Fruit fly (Drosophila melanogaster) whole organism, prepupa: ENCODE measurements around the gene rtp.

Source experiments
- CG11294 ChIP-seq: fragments of 200-800 bp; sonication (Bioruptor generic); IDR thresholded peaks from 2 replicates; pipeline ENCODE4 v1.3.6; 2022; ENCODE audit warnings: missing biosample characterization, missing genetic modification characterization
- CG11762 ChIP-seq: fragments of 200-800 bp; sonication (Bioruptor generic); optimal IDR thresholded peaks from 3 replicates; lab custom pipeline; 2016; ENCODE audit warnings: missing biosample characterization, missing genetic modification characterization; ENCODE audit not compliant: insufficient read depth
- CG11902 ChIP-seq: fragments of 200-800 bp; sonication (Bioruptor generic); optimal IDR thresholded peaks from 3 replicates; lab custom pipeline; 2016; ENCODE audit warnings: missing biosample characterization, missing genetic modification characterization
- CG15336 ChIP-seq: fragments of 200-800 bp; sonication (Bioruptor generic); IDR thresholded peaks from 2 replicates; pipeline ENCODE4 v1.3.6; 2022; ENCODE audit warnings: missing biosample characterization, missing genetic modification characterization
- CG16779 ChIP-seq: fragments of 200-800 bp; sonication (Bioruptor generic); optimal IDR thresholded peaks from 3 replicates; lab custom pipeline; 2017; ENCODE audit warnings: missing biosample characterization, mild to moderate bottlenecking, missing genetic modification characterization
- CG3032 ChIP-seq: fragments of 200-800 bp; optimal IDR thresholded peaks from 2 replicates; lab custom pipeline; 2019; ENCODE audit warnings: missing biosample characterization, mild to moderate bottlenecking, missing genetic modification characterization, moderate library complexity
- CG32006 ChIP-seq: fragments of 200-800 bp; sonication (Bioruptor generic); optimal IDR thresholded peaks from 3 replicates; lab custom pipeline; 2017; ENCODE audit warnings: missing biosample characterization, mild to moderate bottlenecking, missing genetic modification characterization
- CG34406 ChIP-seq: fragments of 200-800 bp; sonication (Bioruptor generic); optimal IDR thresholded peaks from 3 replicates; lab custom pipeline; 2016; ENCODE audit warnings: missing biosample characterization, missing genetic modification characterization
- CG3919 ChIP-seq: fragments of 200-800 bp; sonication (Bioruptor generic); optimal IDR thresholded peaks from 3 replicates; lab custom pipeline; 2016; ENCODE audit warnings: missing biosample characterization, missing genetic modification characterization
- CG4318 ChIP-seq: fragments of 200-800 bp; sonication (Bioruptor generic); optimal IDR thresholded peaks from 3 replicates; lab custom pipeline; 2017; ENCODE audit warnings: missing biosample characterization, mild to moderate bottlenecking, missing genetic modification characterization
- CG6163 ChIP-seq: fragments of 200-800 bp; sonication (Bioruptor generic); IDR thresholded peaks from 3 replicates; pipeline ENCODE4 v1.3.6; 2022; ENCODE audit warnings: missing biosample characterization, missing genetic modification characterization
- CG6792 ChIP-seq: fragments of 200-800 bp; sonication (Bioruptor generic); optimal IDR thresholded peaks from 3 replicates; lab custom pipeline; 2016; ENCODE audit warnings: missing biosample characterization, missing genetic modification characterization
- CG6854 ChIP-seq: fragments of 200-800 bp; sonication (Bioruptor generic); optimal IDR thresholded peaks from 2 replicates; lab custom pipeline; 2017; ENCODE audit warnings: missing biosample characterization, mild to moderate bottlenecking, missing genetic modification characterization
- CG7368 ChIP-seq: fragments of 200-800 bp; sonication (Bioruptor generic); optimal IDR thresholded peaks from 3 replicates; lab custom pipeline; 2016; ENCODE audit warnings: missing biosample characterization, missing genetic modification characterization
- CG8119 ChIP-seq: fragments of 200-800 bp; sonication (Bioruptor generic); IDR thresholded peaks from 3 replicates; pipeline ENCODE4 v1.3.6; 2022; ENCODE audit warnings: missing biosample characterization, missing genetic modification characterization
- CG8319 ChIP-seq: fragments of 200-800 bp; sonication (Bioruptor generic); optimal IDR thresholded peaks from 3 replicates; lab custom pipeline; 2016; ENCODE audit warnings: missing biosample characterization, missing genetic modification characterization
- CG8632 ChIP-seq: fragments of 200-800 bp; sonication (Bioruptor generic); optimal IDR thresholded peaks from 3 replicates; lab custom pipeline; 2016; ENCODE audit warnings: missing biosample characterization, missing genetic modification characterization
- CG9139 ChIP-seq: fragments of 200-800 bp; sonication (Bioruptor generic); optimal IDR thresholded peaks from 3 replicates; lab custom pipeline; 2017; ENCODE audit warnings: missing biosample characterization, mild to moderate bottlenecking, missing genetic modification characterization
- Eip78C ChIP-seq: fragments of 200-800 bp; sonication (Bioruptor generic); peaks from one replicate; lab custom pipeline; 2016; ENCODE audit warnings: missing biosample characterization, missing genetic modification characterization
- Eip93F ChIP-seq: fragments of 200-800 bp; sonication (Bioruptor generic); optimal IDR thresholded peaks from 2 replicates; lab custom pipeline; 2016; ENCODE audit warnings: missing biosample characterization, mild to moderate bottlenecking, missing genetic modification characterization
- Ets21C ChIP-seq: fragments of 200-800 bp; sonication (Bioruptor generic); optimal IDR thresholded peaks from 3 replicates; lab custom pipeline; 2016; ENCODE audit warnings: missing biosample characterization, missing genetic modification characterization
- Gug ChIP-seq: fragments of 200-800 bp; sonication (Bioruptor generic); IDR thresholded peaks from 2 replicates; pipeline ENCODE4 v1.3.6; 2022; ENCODE audit warnings: missing biosample characterization, missing genetic modification characterization
- Hr38 ChIP-seq: sonication (Bioruptor generic); optimal IDR thresholded peaks from 2 replicates; lab custom pipeline; 2016; ENCODE audit warnings: missing biosample characterization, missing genetic modification characterization
- Hr39 ChIP-seq: fragments of 200-800 bp; sonication (Bioruptor generic); optimal IDR thresholded peaks from 2 replicates; lab custom pipeline; 2016; ENCODE audit warnings: missing biosample characterization, missing genetic modification characterization
- Hr4 ChIP-seq: fragments of 200-800 bp; sonication (Bioruptor generic); optimal IDR thresholded peaks from 3 replicates; lab custom pipeline; 2016; ENCODE audit warnings: missing biosample characterization, missing genetic modification characterization
- Lpt ChIP-seq: fragments of 200-800 bp; sonication (Bioruptor generic); optimal IDR thresholded peaks from 3 replicates; lab custom pipeline; 2016; ENCODE audit warnings: missing biosample characterization, missing genetic modification characterization
- Met ChIP-seq: fragments of 200-800 bp; sonication (Bioruptor generic); optimal IDR thresholded peaks from 3 replicates; lab custom pipeline; 2016; ENCODE audit warnings: missing biosample characterization, missing genetic modification characterization
- OdsH ChIP-seq: fragments of 200-800 bp; sonication (Bioruptor generic); optimal IDR thresholded peaks from 3 replicates; lab custom pipeline; 2016; ENCODE audit warnings: missing biosample characterization, missing genetic modification characterization
- Sox102F ChIP-seq: fragments of 200-800 bp; sonication (Bioruptor generic); optimal IDR thresholded peaks from 2 replicates; lab custom pipeline; 2016; ENCODE audit warnings: missing biosample characterization, mild to moderate bottlenecking, missing genetic modification characterization
- Sox14 ChIP-seq: fragments of 200-800 bp; sonication (Bioruptor generic); optimal IDR thresholded peaks from 3 replicates; lab custom pipeline; 2016; ENCODE audit warnings: missing biosample characterization, missing genetic modification characterization
- Sox15 ChIP-seq: fragments of 200-800 bp; sonication (Bioruptor generic); optimal IDR thresholded peaks from 3 replicates; lab custom pipeline; 2016; ENCODE audit warnings: missing biosample characterization, missing genetic modification characterization
- achi ChIP-seq: fragments of 200-800 bp; sonication (Bioruptor generic); optimal IDR thresholded peaks from 3 replicates; lab custom pipeline; 2016; ENCODE audit warnings: missing biosample characterization, missing genetic modification characterization
- acj6 ChIP-seq: fragments of 200-800 bp; sonication (Bioruptor generic); optimal IDR thresholded peaks from 3 replicates; lab custom pipeline; 2016; ENCODE audit warnings: missing biosample characterization, missing genetic modification characterization
- cyc ChIP-seq: fragments of 200-800 bp; sonication (Bioruptor generic); optimal IDR thresholded peaks from 3 replicates; lab custom pipeline; 2016; ENCODE audit warnings: missing biosample characterization, missing genetic modification characterization
- eg ChIP-seq: fragments of 200-800 bp; sonication (Bioruptor generic); IDR thresholded peaks from 3 replicates; pipeline ENCODE4 v1.3.6; 2022; ENCODE audit warnings: missing biosample characterization, missing genetic modification characterization
- esn ChIP-seq: fragments of 200-800 bp; sonication (Bioruptor generic); optimal IDR thresholded peaks from 2 replicates; lab custom pipeline; 2016; ENCODE audit warnings: missing biosample characterization, mild to moderate bottlenecking, missing genetic modification characterization, moderate library complexity
- fd59A ChIP-seq: fragments of 200-800 bp; sonication (Bioruptor generic); optimal IDR thresholded peaks from 2 replicates; lab custom pipeline; 2017; ENCODE audit warnings: missing biosample characterization, mild to moderate bottlenecking, missing genetic modification characterization, missing genetic modification reagents
- fd85E ChIP-seq: fragments of 200-800 bp; sonication (Bioruptor generic); optimal IDR thresholded peaks from 3 replicates; lab custom pipeline; 2016; ENCODE audit warnings: missing biosample characterization, missing genetic modification characterization
- lz ChIP-seq: fragments of 200-800 bp; sonication (Bioruptor generic); optimal IDR thresholded peaks from 3 replicates; lab custom pipeline; 2016; ENCODE audit warnings: missing biosample characterization, missing genetic modification characterization
- net ChIP-seq: fragments of 200-800 bp; sonication (Bioruptor generic); optimal IDR thresholded peaks from 3 replicates; lab custom pipeline; 2016; ENCODE audit warnings: missing biosample characterization, missing genetic modification characterization
- pdm3 ChIP-seq: fragments of 200-800 bp; sonication (Bioruptor generic); optimal IDR thresholded peaks from 3 replicates; lab custom pipeline; 2016; ENCODE audit warnings: missing biosample characterization, missing genetic modification characterization
- spab ChIP-seq: fragments of 200-800 bp; sonication (Bioruptor generic); optimal IDR thresholded peaks from 2 replicates; lab custom pipeline; 2017; ENCODE audit warnings: missing biosample characterization, mild to moderate bottlenecking, missing genetic modification characterization, missing genetic modification reagents
- ss ChIP-seq, 2 experiments: fragments of 200-800 bp; sonication (Bioruptor generic); optimal IDR thresholded peaks; 2 replicates in 1 of 2; 3 replicates in 1 of 2; lab custom pipeline; 2017 to 2018; ENCODE audit warnings: mild to moderate bottlenecking in 2 of 2, missing biosample characterization in 2 of 2, missing genetic modification characterization in 2 of 2, moderate library complexity in 1 of 2
- topi ChIP-seq: fragments of 200-800 bp; sonication (Bioruptor generic); optimal IDR thresholded peaks from 3 replicates; lab custom pipeline; 2016; ENCODE audit warnings: missing biosample characterization, missing genetic modification characterization

rtp gene

DNA sequence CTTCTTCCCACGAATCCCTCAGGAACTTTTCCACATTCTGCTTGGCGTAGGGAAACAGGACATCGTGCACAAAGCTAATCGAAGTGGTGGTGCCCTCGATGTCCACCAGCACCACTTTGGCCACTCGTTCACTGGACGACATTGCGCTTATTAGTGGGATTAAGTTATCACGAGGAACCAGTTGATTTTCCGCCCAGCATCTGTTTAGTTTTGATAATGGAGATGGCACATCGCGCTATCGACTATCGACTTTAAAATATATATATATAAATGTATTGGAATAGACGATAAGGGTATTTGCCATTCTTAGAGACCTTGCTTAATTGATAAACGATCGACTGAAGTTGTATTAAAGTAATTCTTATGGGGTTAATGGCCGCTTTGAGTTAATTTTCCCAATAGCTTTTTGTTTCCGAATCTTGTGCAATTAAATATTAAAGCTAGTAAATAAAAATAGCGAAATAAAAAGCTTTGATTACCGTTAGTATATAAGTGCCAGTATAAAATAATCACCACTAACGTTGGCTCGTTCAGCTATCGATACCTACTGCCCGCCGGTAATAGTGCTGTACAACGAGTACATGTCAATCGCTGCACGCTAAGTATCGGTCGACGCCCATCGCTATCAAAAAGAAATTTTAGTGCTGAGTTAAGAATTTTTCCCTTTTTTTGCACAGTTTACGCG lies 19.5 kb upstream of the rtp start, which contains the start of the genes Enoph and Hph (continued):
- peak; percentile 11 for TF ChIP-seq spab (GFP tag; lab: Kevin White, UChicago)
- TF ChIP-seq CG9139, result no peak
- peak; percentile 62 for TF ChIP-seq topi (GFP tag; lab: Kevin White, UChicago)
- TF ChIP-seq Sox15 (GFP tag; lab: Kevin White, UChicago), result peak; percentile 62
- TF ChIP-seq CG6792 (GFP tag; lab: Kevin White, UChicago), result peak; percentile 55
- TF ChIP-seq CG11294 (GFP tag; lab: Robert Waterston, UW), result peak; percentile 33; the same call in 1 of the 2 replicates
- TF ChIP-seq CG8119 (GFP tag; lab: Robert Waterston, UW), result peak; percentile 56; the same call in 2 of the 3 replicates
- TF ChIP-seq CG11762 (GFP tag; lab: Kevin White, UChicago), result peak; percentile 39
- TF ChIP-seq Eip93F (GFP tag; lab: Kevin White, UChicago), result no peak
- TF ChIP-seq acj6 (GFP tag; lab: Kevin White, UChicago), result peak; percentile 74
- TF ChIP-seq CG6854 (GFP tag; lab: Kevin White, UChicago), result no peak
- peak; percentile 65 for TF ChIP-seq Hr4 (GFP tag; lab: Kevin White, UChicago)
- peak; percentile 64 for TF ChIP-seq pdm3 (GFP tag; lab: Kevin White, UChicago)
- no peak for TF ChIP-seq Hr38 (GFP tag; lab: Kevin White, UChicago)
- TF ChIP-seq achi, result peak; percentile 75
- peak; percentile 28 for TF ChIP-seq CG8632 (GFP tag; lab: Kevin White, UChicago)
- no peak for TF ChIP-seq CG16779
- peak; percentile 49 for TF ChIP-seq CG4318

DNA sequence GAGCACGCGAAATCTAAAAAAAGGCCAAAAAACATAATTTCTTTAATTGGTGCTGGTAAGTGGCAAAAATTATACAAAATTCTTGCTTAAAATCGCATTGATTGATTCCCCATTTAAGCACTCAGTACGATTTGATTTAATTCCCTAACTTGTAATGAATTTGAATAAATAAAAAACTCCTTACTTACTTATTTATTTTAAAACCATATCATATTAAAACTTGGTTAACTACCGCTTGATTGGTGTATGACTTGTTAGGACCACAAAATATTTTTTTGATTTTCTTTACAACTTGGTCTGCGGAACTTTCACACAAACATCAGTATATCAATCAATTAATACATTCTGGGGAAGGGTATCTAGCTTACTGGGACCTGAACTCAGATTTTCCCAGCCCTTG lies 15.7 kb upstream of the rtp start, which contains the start of gene CG1113:
CG1113 (plus strand) TSS at position 301 of the 400 bp plus-strand sequence.
- TF ChIP-seq Hr4 (GFP tag; lab: Kevin White, UChicago) (no peak), Eip78C (GFP tag; lab: Kevin White, UChicago) (peak; percentile 46)
- TF ChIP-seq, all 60 proteins: peak for 1

DNA sequence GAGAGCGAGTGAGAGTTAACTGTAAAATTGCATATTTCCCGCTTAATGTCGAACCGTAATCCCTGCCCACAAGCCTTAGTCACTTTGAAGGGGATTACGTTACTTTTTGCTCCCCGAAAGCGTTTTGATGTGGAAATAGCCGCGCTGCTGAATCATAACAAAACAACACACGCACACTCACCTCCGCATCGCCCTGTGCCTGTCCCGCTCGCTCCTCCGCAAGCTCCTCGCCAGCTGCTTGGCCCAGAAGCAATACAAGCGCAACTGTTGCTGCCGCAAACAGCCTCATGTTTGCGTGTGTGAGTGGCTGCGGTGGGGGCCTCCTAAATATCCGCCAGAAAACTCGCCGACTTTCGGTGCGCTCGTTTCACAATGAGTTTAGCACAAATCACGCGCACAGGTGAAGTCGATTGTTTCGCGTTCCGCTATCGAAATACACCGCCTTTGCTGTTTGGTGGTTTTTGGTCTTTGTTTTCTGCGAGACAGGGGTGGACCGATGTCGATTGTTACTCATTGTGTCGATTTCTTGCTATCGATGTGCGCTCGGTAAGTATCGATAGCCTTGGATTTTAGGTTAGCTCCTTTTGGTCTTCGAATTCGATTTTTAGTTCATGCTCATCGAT lies 14.2 kb upstream of the rtp start, which contains the start of gene CtsF:
CtsF (minus strand) TSS at position 503 of the 623 bp plus-strand sequence.
- TF ChIP-seq Hr39 (GFP tag; lab: Kevin White, UChicago) (no peak), Sox15 (GFP tag; lab: Kevin White, UChicago) (no peak), CG8119 (GFP tag; lab: Robert Waterston, UW) (no peak), cyc (GFP tag; lab: Kevin White, UChicago) (no peak), Sox102F (GFP tag; lab: Kevin White, UChicago) (peak; percentile 36), CG11902 (GFP tag; lab: Kevin White, UChicago) (no peak), Gug (GFP tag; lab: Robert Waterston, UW) (no peak), CG8632 (GFP tag; lab: Kevin White, UChicago) (no peak), CG4318 (no peak), CG7368 (GFP tag; lab: Kevin White, UChicago) (no peak), Ets21C (no peak), lz (GFP tag; lab: Kevin White, UChicago) (peak; percentile 18), fd59A (GFP tag; lab: Kevin White, UChicago) (no peak), Sox14 (peak; percentile 90), Eip78C (GFP tag; lab: Kevin White, UChicago) (peak; percentile 19), eg (GFP tag; lab: Robert Waterston, UW) (0 out of 3 replicates have a peak, but pooled peaks have one; percentile 9), CG32006 (GFP tag; lab: Kevin White, UChicago) (no peak), esn (GFP tag; lab: Kevin White, UChicago) (peak; percentile 25), CG3919 (GFP tag; lab: Kevin White, UChicago) (no peak), fd85E (GFP tag; lab: Kevin White, UChicago) (no peak), CG3032 (tag; lab: Kevin White, UChicago) (peak; percentile 6), Met (GFP tag; lab: Kevin White, UChicago) (peak; percentile 5), CG15336 (GFP tag; lab: Robert Waterston, UW) (peak; percentile 32; the same call in 1 of the 2 replicates), CG11294 (GFP tag; lab: Robert Waterston, UW) (no peak), net (no peak), spab (GFP tag; lab: Kevin White, UChicago) (no peak), CG6854 (GFP tag; lab: Kevin White, UChicago) (peak; percentile 70), CG9139 (no peak), CG6163 (no peak), CG34406 (GFP tag; lab: Kevin White, UChicago) (no peak), CG8319 (GFP tag; lab: Kevin White, UChicago) (no peak), Eip93F (GFP tag; lab: Kevin White, UChicago) (no peak), ss (GFP tag; optimal IDR thresholded peaks at IDR 0.05; lab: Kevin White, UChicago) (peak; percentile 28 to 63), pdm3 (GFP tag; lab: Kevin White, UChicago) (no peak), OdsH (GFP tag; lab: Kevin White, UChicago) (no peak), Lpt (GFP tag; lab: Kevin White, UChicago) (no peak)
